Worm (Caenorhabditis elegans): ENCODE measurements around the gene F02C9.1.

ce11 chrV:3133293-3133755, 5.2 kb upstream of the F02C9.1 start, which contains the start of gene F02C9.2:
- TF ChIP-seq sox-4 (tag; optimal IDR thresholded peaks at IDR 0.05) (no peak), dve-1 (tag; optimal IDR thresholded peaks at IDR 0.05) (no peak), unc-3 (GFP tag; conservative IDR thresholded peaks at IDR 0.05) (no peak), unc-3 (tag; optimal IDR thresholded peaks at IDR 0.05) (no peak), tbx-7 (tag; optimal IDR thresholded peaks at IDR 0.05) (no peak)
